Fruit fly (Drosophila melanogaster): ENCODE data around the gene CG34150.
A peak's percentile ranks its signal among the peaks of the same experiment; 100 is the strongest.

Gene CG34150

DNA sequence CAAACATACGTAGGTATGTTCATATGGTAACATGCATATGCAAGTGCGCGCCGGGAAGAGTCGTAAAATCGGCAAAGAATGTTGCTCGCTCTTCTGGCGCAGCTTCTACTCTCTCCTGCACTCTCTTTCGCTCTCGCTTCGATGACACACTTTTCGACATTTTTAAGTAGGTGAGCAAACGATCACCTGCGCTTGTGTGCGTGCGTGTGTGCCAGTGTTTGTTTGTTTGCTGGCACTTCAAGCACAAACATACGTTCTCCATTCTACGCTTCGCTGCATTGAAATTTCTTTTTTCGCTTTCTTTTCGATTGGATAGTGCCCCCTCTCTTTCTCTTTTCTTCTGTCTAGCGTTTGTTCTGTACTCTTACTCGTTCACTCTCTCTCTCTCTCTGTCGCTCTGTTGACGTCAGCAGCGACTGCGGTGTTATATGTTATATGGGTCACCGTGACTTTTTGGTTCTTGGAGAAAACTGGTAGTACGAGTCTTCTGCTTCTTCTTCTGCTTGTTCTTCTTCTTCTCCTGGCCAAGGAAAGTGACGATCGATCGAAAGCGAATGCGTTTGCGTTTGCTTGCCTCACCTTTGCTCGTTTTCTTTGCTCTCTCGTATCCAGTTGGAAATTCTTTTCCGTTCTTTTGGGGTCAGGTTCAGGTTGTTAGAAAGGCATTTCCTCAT, 46.3 kb upstream of the CG34150 start (continued):
- TF ChIP-seq Dfd (GFP tag; optimal IDR thresholded peaks at IDR 0.05): no peak
- TF ChIP-seq CG34422 (GFP tag; IDR thresholded peaks at IDR 0.05): no peak
- TF ChIP-seq usp (GFP tag; optimal IDR thresholded peaks at IDR 0.05): no peak
- TF ChIP-seq Dek (tag; optimal IDR thresholded peaks at IDR 0.05): no peak
- no peak for TF ChIP-seq al (GFP tag; IDR thresholded peaks at IDR 0.05)
- no peak for TF ChIP-seq sens (GFP tag)
- TF ChIP-seq Adf1 (GFP tag; IDR thresholded peaks at IDR 0.05): no peak
- no peak for TF ChIP-seq lov (optimal IDR thresholded peaks at IDR 0.05)
- no peak for TF ChIP-seq lov (GFP tag; IDR thresholded peaks at IDR 0.05)
- no peak for TF ChIP-seq kay (GFP tag; optimal IDR thresholded peaks at IDR 0.05)
- no peak for TF ChIP-seq tio (GFP tag; optimal IDR thresholded peaks at IDR 0.05)
- no peak for TF ChIP-seq D19A (tag; optimal IDR thresholded peaks at IDR 0.05)
- TF ChIP-seq CG10431 (GFP tag; optimal IDR thresholded peaks at IDR 0.05): peak; percentile 62
- TF ChIP-seq dmrt99B (tag; optimal IDR thresholded peaks at IDR 0.05): no peak
- TF ChIP-seq MTF-1 (GFP tag; optimal IDR thresholded peaks at IDR 0.05; ENCODE audit: borderline replicate concordance): no peak
- TF ChIP-seq CG2712 (tag; optimal IDR thresholded peaks at IDR 0.05): peak; percentile 52
- TF ChIP-seq lilli (GFP tag; optimal IDR thresholded peaks at IDR 0.05): no peak
- no peak for TF ChIP-seq pfk (GFP tag; optimal IDR thresholded peaks at IDR 0.05)
- TF ChIP-seq chinmo (GFP tag; IDR thresholded peaks at IDR 0.05; ENCODE audit: partially characterized antibody): no peak
- no peak for TF ChIP-seq CG17186 (GFP tag; optimal IDR thresholded peaks at IDR 0.05)
- no peak for TF ChIP-seq CG2120 (GFP tag; optimal IDR thresholded peaks at IDR 0.05)
- no peak for TF ChIP-seq caup (GFP tag; optimal IDR thresholded peaks at IDR 0.05; ENCODE audit: severe bottlenecking)
- no peak for TF ChIP-seq gem (tag; optimal IDR thresholded peaks at IDR 0.05)
- no peak for TF ChIP-seq CG31365 (tag; optimal IDR thresholded peaks at IDR 0.05)
- TF ChIP-seq CG11695 (GFP tag; IDR thresholded peaks at IDR 0.05): no peak
- TF ChIP-seq Bteb2 (GFP tag; optimal IDR thresholded peaks at IDR 0.05): no peak
- TF ChIP-seq CG2875 (GFP tag; optimal IDR thresholded peaks at IDR 0.05): no peak
- TF ChIP-seq mam (GFP tag; optimal IDR thresholded peaks at IDR 0.05): no peak
- TF ChIP-seq nau (GFP tag; optimal IDR thresholded peaks at IDR 0.05): no peak
- no peak for TF ChIP-seq CG4282 (GFP tag; optimal IDR thresholded peaks at IDR 0.05)
- TF ChIP-seq Drgx (GFP tag; IDR thresholded peaks at IDR 0.05): no peak
- TF ChIP-seq CG12659 (GFP tag; optimal IDR thresholded peaks at IDR 0.05): no peak
- TF ChIP-seq repo (GFP tag; optimal IDR thresholded peaks at IDR 0.05): no peak
- TF ChIP-seq psq (GFP tag; optimal IDR thresholded peaks at IDR 0.05): no peak
- TF ChIP-seq CG18764 (GFP tag; optimal IDR thresholded peaks at IDR 0.05): no peak
- TF ChIP-seq CG13894 (tag; optimal IDR thresholded peaks at IDR 0.05): no peak
- no peak for TF ChIP-seq Myb (GFP tag; optimal IDR thresholded peaks at IDR 0.05)
- TF ChIP-seq CoRest (tag; optimal IDR thresholded peaks at IDR 0.05): no peak
- no peak for TF ChIP-seq chif (GFP tag; optimal IDR thresholded peaks at IDR 0.05)
- TF ChIP-seq so (GFP tag; IDR thresholded peaks at IDR 0.05): no peak
- no peak for TF ChIP-seq org-1 (GFP tag; optimal IDR thresholded peaks at IDR 0.05)
- no peak for TF ChIP-seq abd-A (tag; optimal IDR thresholded peaks at IDR 0.05)
- no peak for TF ChIP-seq nerfin-2 (GFP tag; IDR thresholded peaks at IDR 0.05; ENCODE audit: partially characterized antibody)
- no peak for TF ChIP-seq Vsx1 (GFP tag; optimal IDR thresholded peaks at IDR 0.05)
- no peak for TF ChIP-seq amos (GFP tag; IDR thresholded peaks at IDR 0.05; ENCODE audit: partially characterized antibody)
- no peak for TF ChIP-seq CG9215 (GFP tag; IDR thresholded peaks at IDR 0.05)
- TF ChIP-seq br (optimal IDR thresholded peaks at IDR 0.05): no peak
- TF ChIP-seq unc-4 (GFP tag; IDR thresholded peaks at IDR 0.05; ENCODE audit: partially characterized antibody): no peak
- no peak for TF ChIP-seq CG2199 (GFP tag; IDR thresholded peaks at IDR 0.05)
- no peak for TF ChIP-seq CG16863 (GFP tag; optimal IDR thresholded peaks at IDR 0.05)
- no peak for TF ChIP-seq Bgb (GFP tag; IDR thresholded peaks at IDR 0.05; ENCODE audit: partially characterized antibody)

Measured in whole organism, embryonic.